Fruit fly (Drosophila melanogaster): ENCODE results near the gene mRpL2.

mRpL2 gene

DNA sequence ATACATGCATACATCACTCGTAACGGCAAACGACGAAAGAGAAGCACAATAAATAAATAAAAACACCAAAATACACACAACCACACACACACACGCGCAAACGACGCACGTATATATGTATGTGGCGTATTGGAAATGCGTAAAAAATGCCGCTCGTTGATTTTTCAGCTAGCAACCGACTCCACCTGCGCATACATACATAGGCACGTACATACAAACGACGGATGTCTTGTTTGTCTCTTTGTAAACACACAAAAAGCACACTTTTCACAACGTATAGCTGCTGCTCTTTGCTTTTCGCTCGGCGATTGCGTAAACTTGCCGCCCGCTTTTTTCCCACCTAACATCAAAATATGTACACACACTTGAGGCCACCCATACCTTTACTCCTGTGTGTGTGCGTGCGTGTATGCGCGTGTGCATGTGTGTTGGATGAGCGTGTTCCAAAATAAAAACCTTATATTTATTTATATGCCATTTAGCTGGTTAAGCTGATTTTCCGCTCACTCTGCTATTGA, 687 bp upstream of the mRpL2 start (continued):
- peak; percentile 18 for TF ChIP-seq CG11723 (GFP tag; optimal IDR thresholded peaks at IDR 0.05)
- TF ChIP-seq shn (GFP tag; optimal IDR thresholded peaks at IDR 0.05) = no peak
- TF ChIP-seq Dref (GFP tag; IDR thresholded peaks at IDR 0.05) = no peak
- TF ChIP-seq pum (GFP tag; optimal IDR thresholded peaks at IDR 0.05) = no peak
- TF ChIP-seq HmgZ (tag; optimal IDR thresholded peaks at IDR 0.05) = peak; percentile 48
- TF ChIP-seq CG17328 (GFP tag; IDR thresholded peaks at IDR 0.05) = 0 out of 2 replicates have a peak, but pooled peaks have one; percentile 20
- peak; percentile 12 for TF ChIP-seq CG9727 (GFP tag; optimal IDR thresholded peaks at IDR 0.05)
- TF ChIP-seq Pdp1 (GFP tag; optimal IDR thresholded peaks at IDR 0.05) = peak in 1 of 2 experiments; percentile 100
- TF ChIP-seq h (optimal IDR thresholded peaks at IDR 0.05) = no peak
- TF ChIP-seq kni (GFP tag; optimal IDR thresholded peaks at IDR 0.05) = peak; percentile 95
- no peak for TF ChIP-seq CG15269 (tag; optimal IDR thresholded peaks at IDR 0.05)
- no peak; the same call in 1 of the 2 replicates for TF ChIP-seq Adf1 (GFP tag; IDR thresholded peaks at IDR 0.05)
- no peak for TF ChIP-seq CkIIα-i1 (GFP tag; IDR thresholded peaks at IDR 0.05)
- TF ChIP-seq CG10565 (GFP tag; optimal IDR thresholded peaks at IDR 0.05) = no peak
- TF ChIP-seq fd102C (GFP tag; optimal IDR thresholded peaks at IDR 0.05) = no peak
- no peak for TF ChIP-seq ssp (GFP tag; IDR thresholded peaks at IDR 0.05)
- no peak for TF ChIP-seq al (GFP tag; IDR thresholded peaks at IDR 0.05)
- peak; percentile 46 for TF ChIP-seq CG12155 (GFP tag; optimal IDR thresholded peaks at IDR 0.05)
- no peak for TF ChIP-seq HmgD (GFP tag; optimal IDR thresholded peaks at IDR 0.05)
- TF ChIP-seq CG5953 (GFP tag; IDR thresholded peaks at IDR 0.05) = no peak
- no peak for TF ChIP-seq CG11504 (tag; optimal IDR thresholded peaks at IDR 0.05)
- TF ChIP-seq Deaf1 (tag; optimal IDR thresholded peaks at IDR 0.05) = peak; percentile 58
- no peak for TF ChIP-seq Doc2 (GFP tag; IDR thresholded peaks at IDR 0.05)
- no peak for TF ChIP-seq jigr1 (GFP tag; IDR thresholded peaks at IDR 0.05)
- 0 out of 3 replicates have a peak, but pooled peaks have one; percentile 14 for TF ChIP-seq CG11695 (GFP tag; IDR thresholded peaks at IDR 0.05)
- peak; percentile 46 for TF ChIP-seq CG8924 (tag; optimal IDR thresholded peaks at IDR 0.05)
- no peak for TF ChIP-seq phol (tag; optimal IDR thresholded peaks at IDR 0.05)
- no peak for TF ChIP-seq CG33557 (GFP tag; optimal IDR thresholded peaks at IDR 0.05)
- TF ChIP-seq CG7786 (GFP tag; optimal IDR thresholded peaks at IDR 0.05) = no peak
- no peak for TF ChIP-seq bowl (GFP tag; IDR thresholded peaks at IDR 0.05)
- no peak for TF ChIP-seq bsh (GFP tag; optimal IDR thresholded peaks at IDR 0.05)
- TF ChIP-seq stwl (tag; optimal IDR thresholded peaks at IDR 0.05) = no peak
- no peak for TF ChIP-seq Dfd (GFP tag; optimal IDR thresholded peaks at IDR 0.05)
- TF ChIP-seq Ada2b (GFP tag; IDR thresholded peaks at IDR 0.05) = no peak
- no peak for TF ChIP-seq Gsc (GFP tag; IDR thresholded peaks at IDR 0.05)
- no peak for TF ChIP-seq Opbp (GFP tag; IDR thresholded peaks at IDR 0.05; ENCODE audit: partially characterized antibody)
- no peak for TF ChIP-seq ttk (GFP tag; IDR thresholded peaks at IDR 0.05)
- TF ChIP-seq luna (GFP tag; optimal IDR thresholded peaks at IDR 0.05) = no peak
- TF ChIP-seq CG4404 (GFP tag; IDR thresholded peaks at IDR 0.05) = no peak
- TF ChIP-seq chm (GFP tag; IDR thresholded peaks at IDR 0.05) = 0 out of 2 replicates have a peak, but pooled peaks have one; percentile 11
- no peak for TF ChIP-seq Hr78 (GFP tag; optimal IDR thresholded peaks at IDR 0.05)
- no peak for TF ChIP-seq dm (GFP tag; optimal IDR thresholded peaks at IDR 0.05)
- peak; percentile 83 for TF ChIP-seq nerfin-1 (tag; optimal IDR thresholded peaks at IDR 0.05)
- TF ChIP-seq bbx (GFP tag; IDR thresholded peaks at IDR 0.05; ENCODE audit: partially characterized antibody) = no peak
- no peak for TF ChIP-seq slp2 (GFP tag; optimal IDR thresholded peaks at IDR 0.05)
- peak; percentile 5 for TF ChIP-seq lilli (GFP tag; optimal IDR thresholded peaks at IDR 0.05)
- peak; percentile 98 for TF ChIP-seq cg (GFP tag; optimal IDR thresholded peaks at IDR 0.05)
- peak; percentile 1 for TF ChIP-seq CG8281 (tag; optimal IDR thresholded peaks at IDR 0.05)
- peak; percentile 40; the same call in 1 of the 3 replicates for TF ChIP-seq z (GFP tag; IDR thresholded peaks at IDR 0.05)
- no peak for TF ChIP-seq CG11398 (GFP tag; optimal IDR thresholded peaks at IDR 0.05)
- TF ChIP-seq CG15514 (GFP tag; optimal IDR thresholded peaks at IDR 0.05) = peak; percentile 20

All from whole organism, embryonic.